Worm (Caenorhabditis elegans) whole organism, late embryonic: ENCODE measurements around the gene T20B5.2.

Experiments
- C08G9.2 ChIP-seq: sonication (generic microtip); optimal IDR thresholded peaks from 2 replicates; lab custom pipeline; 2016; ENCODE audit warnings: mild to moderate bottlenecking, missing genetic modification characterization, moderate library complexity, missing compliant biosample characterization
- C38D4.7 ChIP-seq: fragments of 200-800 bp; sonication (Bioruptor generic); optimal IDR thresholded peaks from 2 replicates; lab custom pipeline; 2018; ENCODE audit warnings: mild to moderate bottlenecking, missing genetic modification characterization, moderate library complexity, missing compliant biosample characterization
- ceh-14 ChIP-seq: sonication (generic microtip); optimal IDR thresholded peaks from 2 replicates; lab custom pipeline; 2016; ENCODE audit warnings: missing genotype, missing genetic modification characterization, missing compliant biosample characterization
- ceh-18 ChIP-seq: sonication (generic microtip); optimal IDR thresholded peaks from 2 replicates; lab custom pipeline; 2016; ENCODE audit warnings: missing genetic modification characterization, missing compliant biosample characterization
- ceh-22 ChIP-seq: sonication (generic microtip); optimal IDR thresholded peaks from 2 replicates; lab custom pipeline; 2017; ENCODE audit warnings: missing biosample characterization, missing genetic modification characterization
- ceh-31 ChIP-seq: sonication (generic microtip); optimal IDR thresholded peaks from 2 replicates; lab custom pipeline; 2016; ENCODE audit warnings: missing genetic modification characterization, missing compliant biosample characterization
- ceh-34 ChIP-seq: sonication (generic microtip); optimal IDR thresholded peaks from 2 replicates; lab custom pipeline; 2016; ENCODE audit warnings: mild to moderate bottlenecking, missing genetic modification characterization, missing compliant biosample characterization
- ceh-48 ChIP-seq: sonication (generic microtip); optimal IDR thresholded peaks from 2 replicates; lab custom pipeline; 2016; ENCODE audit warnings: missing genetic modification characterization, inconsistent platforms, missing compliant biosample characterization
- ceh-9 ChIP-seq: sonication (generic microtip); optimal IDR thresholded peaks from 2 replicates; lab custom pipeline; 2016; ENCODE audit warnings: mild to moderate bottlenecking, missing genetic modification characterization, inconsistent platforms, missing compliant biosample characterization
- che-1 ChIP-seq: sonication (generic microtip); optimal IDR thresholded peaks from 2 replicates; lab custom pipeline; 2016; ENCODE audit warnings: mild to moderate bottlenecking, missing genetic modification characterization, missing compliant biosample characterization
- dve-1 ChIP-seq: sonication (generic microtip); optimal IDR thresholded peaks from 2 replicates; lab custom pipeline; 2017; ENCODE audit warnings: antibody characterized with exemption, mild to moderate bottlenecking, missing genetic modification characterization, missing compliant biosample characterization
- elt-2 ChIP-seq: sonication (generic microtip); optimal IDR thresholded peaks from 2 replicates; lab custom pipeline; 2016; ENCODE audit warnings: missing genetic modification reagents, missing genetic modification characterization, missing compliant biosample characterization
- elt-4 ChIP-seq: sonication (generic microtip); optimal IDR thresholded peaks from 2 replicates; lab custom pipeline; 2016; ENCODE audit warnings: missing genetic modification characterization, missing compliant biosample characterization
- ets-4 ChIP-seq: sonication (generic microtip); optimal IDR thresholded peaks from 2 replicates; lab custom pipeline; 2016; ENCODE audit warnings: missing genetic modification characterization, missing compliant biosample characterization
- eyg-1 ChIP-seq: sonication (generic microtip); optimal IDR thresholded peaks from 2 replicates; lab custom pipeline; 2016; ENCODE audit warnings: missing genotype, missing genetic modification characterization, missing compliant biosample characterization
- fax-1 ChIP-seq: sonication (generic microtip); optimal IDR thresholded peaks from 2 replicates; lab custom pipeline; 2016; ENCODE audit warnings: missing genotype, missing genetic modification characterization, missing compliant biosample characterization
- fkh-10 ChIP-seq: fragments of 150-350 bp; optimal IDR thresholded peaks from 2 replicates; lab custom pipeline; 2014; ENCODE audit warnings: missing biosample characterization, missing genetic modification reagents, missing genetic modification characterization
- fkh-6 ChIP-seq: sonication (generic microtip); optimal IDR thresholded peaks from 2 replicates; lab custom pipeline; 2016; ENCODE audit warnings: missing genetic modification characterization, missing compliant biosample characterization
- gmeb-2 ChIP-seq: sonication (generic microtip); optimal IDR thresholded peaks from 2 replicates; lab custom pipeline; 2016; ENCODE audit warnings: missing genetic modification characterization, inconsistent platforms, missing compliant biosample characterization
- hlh-15 ChIP-seq: sonication (generic microtip); optimal IDR thresholded peaks from 2 replicates; lab custom pipeline; 2016; ENCODE audit warnings: missing genetic modification characterization, missing compliant biosample characterization
- hlh-6 ChIP-seq: sonication (generic microtip); optimal IDR thresholded peaks from 2 replicates; lab custom pipeline; 2016; ENCODE audit warnings: missing genotype, missing genetic modification characterization, missing compliant biosample characterization
- nfya-1 ChIP-seq: sonication (generic microtip); optimal IDR thresholded peaks from 2 replicates; lab custom pipeline; 2017; ENCODE audit warnings: missing genetic modification characterization, mild to moderate bottlenecking, missing compliant biosample characterization, antibody characterized with exemption, moderate library complexity
- nhr-232 ChIP-seq: sonication (generic microtip); optimal IDR thresholded peaks from 2 replicates; lab custom pipeline; 2016; ENCODE audit warnings: missing genetic modification characterization, missing compliant biosample characterization
- npax-4 ChIP-seq: sonication (generic microtip); optimal IDR thresholded peaks from 2 replicates; lab custom pipeline; 2016; ENCODE audit warnings: missing genetic modification characterization, missing compliant biosample characterization
- pat-9 ChIP-seq: fragments of 200-800 bp; sonication (Bioruptor generic); optimal IDR thresholded peaks from 2 replicates; lab custom pipeline; 2018; ENCODE audit warnings: mild to moderate bottlenecking, missing genetic modification characterization, moderate library complexity, missing compliant biosample characterization
- pax-1 ChIP-seq: fragments of 150-350 bp; optimal IDR thresholded peaks from 2 replicates; lab custom pipeline; 2014; ENCODE audit warnings: missing biosample characterization, missing genetic modification characterization
- pha-2 ChIP-seq: sonication (generic microtip); optimal IDR thresholded peaks from 2 replicates; lab custom pipeline; 2017; ENCODE audit warnings: mild to moderate bottlenecking, missing genetic modification characterization, missing compliant biosample characterization
- pqm-1 ChIP-seq: sonication (generic microtip); optimal IDR thresholded peaks from 2 replicates; lab custom pipeline; 2016; ENCODE audit warnings: missing genetic modification characterization, missing compliant biosample characterization
- ref-2 ChIP-seq: sonication (generic microtip); optimal IDR thresholded peaks from 2 replicates; lab custom pipeline; 2016; ENCODE audit warnings: missing genetic modification characterization, missing compliant biosample characterization
- rnt-1 ChIP-seq: sonication (generic microtip); optimal IDR thresholded peaks from 2 replicates; lab custom pipeline; 2016; ENCODE audit warnings: missing genetic modification characterization, missing compliant biosample characterization
- sdc-2 ChIP-seq: sonication (generic microtip); optimal IDR thresholded peaks from 2 replicates; lab custom pipeline; 2016; ENCODE audit warnings: missing genotype, missing genetic modification characterization, missing compliant biosample characterization
- syd-9 ChIP-seq: sonication (generic microtip); optimal IDR thresholded peaks from 2 replicates; lab custom pipeline; 2016; ENCODE audit warnings: mild to moderate bottlenecking, missing genetic modification characterization, moderate library complexity, missing compliant biosample characterization
- unc-3 ChIP-seq, 2 experiments: fragments of 200-800 bp in 1 of 2; sonication (Bioruptor generic) in 1 of 2; sonication (generic microtip) in 1 of 2; conservative IDR thresholded peaks in 1 of 2; optimal IDR thresholded peaks in 1 of 2; 2 replicates each; pipeline versions ENCODE4 v1.3.6 to Lab custom; 2016 to 2022; ENCODE audit warnings: missing compliant biosample characterization in 2 of 2, missing genetic modification characterization in 2 of 2, missing genetic modification reagents in 1 of 2
- unc-42 ChIP-seq: sonication (generic microtip); optimal IDR thresholded peaks from 2 replicates; lab custom pipeline; 2016; ENCODE audit warnings: missing genotype, missing genetic modification characterization, missing compliant biosample characterization
- unc-86 ChIP-seq: sonication (generic microtip); optimal IDR thresholded peaks from 2 replicates; lab custom pipeline; 2016; ENCODE audit warnings: missing genetic modification characterization, missing compliant biosample characterization
- zip-5 ChIP-seq: sonication (generic microtip); optimal IDR thresholded peaks from 2 replicates; lab custom pipeline; 2016; ENCODE audit warnings: missing genetic modification characterization, missing compliant biosample characterization

Gene T20B5.2

ce11 chrX:9364501-9364900 lies 33.5 kb downstream of the T20B5.2 start, which contains the start of gene pkc-2:
pkc-2 (plus strand) TSS chrX:9364818.
- TF ChIP-seq unc-42 (tag; lab: Kevin White, UChicago) (peak; percentile 48), hlh-15 (tag; lab: Kevin White, UChicago) (no peak)
- TF ChIP-seq, all 69 proteins: peak for 1

ce11 chrX:9369927-9370326 lies 39.0 kb downstream of the T20B5.2 start:
- TF ChIP-seq ceh-31: no peak
- no peak for TF ChIP-seq nfya-1
- TF ChIP-seq pha-2 (tag; lab: Kevin White, UChicago): no peak
- TF ChIP-seq ceh-14 (tag; lab: Kevin White, UChicago): no peak
- no peak for TF ChIP-seq fax-1
- TF ChIP-seq C08G9.2 (tag; lab: Kevin White, UChicago): no peak
- no peak for TF ChIP-seq hlh-6
- no peak for TF ChIP-seq pqm-1 (tag; lab: Kevin White, UChicago)
- TF ChIP-seq che-1 (tag; lab: Kevin White, UChicago): no peak
- TF ChIP-seq ceh-48 (tag; lab: Kevin White, UChicago): no peak

- no peak for TF ChIP-seq nhr-232 (tag; lab: Kevin White, UChicago)
- TF ChIP-seq zip-5 (tag; lab: Kevin White, UChicago): no peak
- TF ChIP-seq hlh-15 (tag; lab: Kevin White, UChicago): no peak
- no peak for TF ChIP-seq pax-1 (tag; lab: Kevin White, UChicago)
- TF ChIP-seq eyg-1 (tag; lab: Kevin White, UChicago): no peak
- peak; percentile 60 for TF ChIP-seq unc-42 (tag; lab: Kevin White, UChicago)
- TF ChIP-seq ceh-9 (tag; lab: Kevin White, UChicago): no peak
These were observed 41.3 kb downstream of the T20B5.2 start for ce11 chrX:9372221-9372620.

ce11 chrX:9372987-9373386 lies 42.0 kb downstream of the T20B5.2 start:
- TF ChIP-seq elt-4 (tag; lab: Kevin White, UChicago): no peak
- peak; percentile 18 for TF ChIP-seq ceh-34 (tag; lab: Kevin White, UChicago)
- no peak for TF ChIP-seq syd-9
- TF ChIP-seq unc-3 (GFP tag; conservative IDR thresholded peaks at IDR 0.05; lab: Robert Waterston, UW): 0 out of 2 replicates have a peak, but pooled peaks have one; percentile 7
- no peak for TF ChIP-seq unc-3 (tag; optimal IDR thresholded peaks at IDR 0.05; lab: Kevin White, UChicago)
- TF ChIP-seq ceh-18 (tag; lab: Kevin White, UChicago): peak; percentile 18
- no peak for TF ChIP-seq unc-86 (tag; lab: Kevin White, UChicago)
- no peak for TF ChIP-seq pat-9 (tag; lab: Kevin White, UChicago)
- TF ChIP-seq npax-4 (tag; lab: Kevin White, UChicago): no peak
- no peak for TF ChIP-seq fkh-6 (tag; lab: Kevin White, UChicago)
- no peak for TF ChIP-seq ref-2 (tag; lab: Kevin White, UChicago)
- TF ChIP-seq che-1 (tag; lab: Kevin White, UChicago): peak; percentile 35
- TF ChIP-seq C38D4.7: peak; percentile 1
- no peak for TF ChIP-seq ceh-48 (tag; lab: Kevin White, UChicago)
- no peak for TF ChIP-seq fkh-10 (GFP tag; lab: Kevin White, UChicago)
- no peak for TF ChIP-seq elt-2
- TF ChIP-seq ets-4: no peak
- TF ChIP-seq gmeb-2 (tag; lab: Kevin White, UChicago): peak; percentile 36
- peak; percentile 34 for TF ChIP-seq sdc-2 (tag; lab: Kevin White, UChicago)
- peak; percentile 1 for TF ChIP-seq rnt-1 (tag; lab: Kevin White, UChicago)
- no peak for TF ChIP-seq ceh-9 (tag; lab: Kevin White, UChicago)
- no peak for TF ChIP-seq hlh-6
- TF ChIP-seq dve-1 (tag; lab: Kevin White, UChicago): no peak

ce11 chrX:9373729-9374128 lies 42.8 kb downstream of the T20B5.2 start:
- TF ChIP-seq ceh-22 (tag; lab: Kevin White, UChicago) (no peak), unc-42 (tag; lab: Kevin White, UChicago) (peak; percentile 87)
